Worm (Caenorhabditis elegans) whole organism, mixed stage, embryonic: Measurements from ENCODE around the gene C29E4.13.

Experiments
- blmp-1 ChIP-seq: fragments of 150-350 bp; optimal IDR thresholded peaks from 2 replicates; lab custom pipeline; 2014; ENCODE audit warnings: missing biosample characterization, missing genetic modification characterization
- ceh-43 ChIP-seq: fragments of 200-800 bp; sonication (Bioruptor generic); optimal IDR thresholded peaks from 2 replicates; lab custom pipeline; 2018; ENCODE audit warnings: mild to moderate bottlenecking, missing genetic modification characterization, moderate library complexity, missing compliant biosample characterization
- elt-3 ChIP-seq: fragments of 150-350 bp; optimal IDR thresholded peaks from 2 replicates; lab custom pipeline; 2014; ENCODE audit warnings: missing biosample characterization, missing genetic modification characterization
- mab-5 ChIP-seq: fragments of 150-350 bp; optimal IDR thresholded peaks from 2 replicates; lab custom pipeline; 2014; ENCODE audit warnings: missing biosample characterization, missing genetic modification characterization
- nhr-237 ChIP-seq: fragments of 150-350 bp; optimal IDR thresholded peaks from 2 replicates; lab custom pipeline; 2014; ENCODE audit warnings: missing biosample characterization, missing genetic modification characterization
- nhr-76 ChIP-seq: sonication (generic microtip); optimal IDR thresholded peaks from 2 replicates; lab custom pipeline; 2017; ENCODE audit warnings: missing biosample characterization, missing genetic modification characterization
- unc-39 ChIP-seq: fragments of 150-350 bp; optimal IDR thresholded peaks from 2 replicates; lab custom pipeline; 2014; ENCODE audit warnings: missing biosample characterization, missing genetic modification characterization
- unc-62 ChIP-seq: fragments of 150-350 bp; optimal IDR thresholded peaks from 2 replicates; lab custom pipeline; 2014; ENCODE audit warnings: missing biosample characterization, missing genetic modification reagents, missing genetic modification characterization

- TF ChIP-seq blmp-1 (tag; lab: Kevin White, UChicago) (no peak), ceh-43 (GFP tag; lab: Kevin White, UChicago) (no peak), mab-5 (tag; lab: Kevin White, UChicago) (no peak), unc-39 (tag; lab: Kevin White, UChicago) (no peak), nhr-237 (no peak), nhr-76 (tag; lab: Kevin White, UChicago) (no peak), elt-3 (tag; lab: Kevin White, UChicago) (no peak), unc-62 (no peak)
Measured at ce11 chrIII:7917667-7918066, 10.8 kb downstream of the C29E4.13 start, which contains the start of gene gly-3.
